Worm (Caenorhabditis elegans) whole organism, young adult: ENCODE measurements around the gene Y48B6A.10.

Experiments used
- ama-1 ChIP-seq, 3 experiments: fragments of 150-350 bp in 1 of 3; sonication (generic microtip) in 2 of 3; optimal IDR thresholded peaks; 2 replicates each; lab custom pipeline; 2014 to 2018; ENCODE audit warnings: missing biosample characterization in 2 of 3, missing genetic modification characterization in 2 of 3, missing genetic modification reagents in 2 of 3
- dpl-1 ChIP-seq: fragments of 150-350 bp; optimal IDR thresholded peaks from 2 replicates; lab custom pipeline; 2014; ENCODE audit warnings: missing biosample characterization, missing genetic modification reagents, missing genetic modification characterization
- ztf-25 ChIP-seq: fragments of 200-800 bp; sonication (Bioruptor generic); IDR thresholded peaks from 2 replicates; pipeline ENCODE4 v1.3.6; 2022; ENCODE audit warnings: missing genetic modification reagents, missing genetic modification characterization, missing compliant biosample characterization

- TF ChIP-seq dpl-1 (GFP tag; lab: Kevin White, UChicago), result no peak
- no peak for TF ChIP-seq ama-1 (optimal IDR thresholded peaks at IDR 0.05; lab: Kevin White, UChicago)
- TF ChIP-seq ama-1 (GFP tag; optimal IDR thresholded peaks at IDR 0.05; lab: Kevin White, UChicago), result no peak
- no peak for TF ChIP-seq ztf-25 (GFP tag; lab: Robert Waterston, UW)
Observed at ce11 chrII:14178233-14178969, 35.8 kb upstream of the Y48B6A.10 start, which contains the start of gene efhd-1.
